Worm (Caenorhabditis elegans) whole organism, early embryonic: ENCODE measurements around the gene K08E4.3.

Source experiments
- ama-1 ChIP-seq: fragments of 150-350 bp; optimal IDR thresholded peaks from 2 replicates; lab custom pipeline; 2014
- ets-7 ChIP-seq: sonication (generic microtip); optimal IDR thresholded peaks from 2 replicates; lab custom pipeline; 2016; ENCODE audit warnings: missing genotype, missing genetic modification characterization, missing compliant biosample characterization
- flt-1 ChIP-seq: fragments of 200-800 bp; sonication (Bioruptor generic); IDR thresholded peaks from 2 replicates; pipeline ENCODE4 v1.3.6; 2022; ENCODE audit warnings: missing genetic modification characterization, missing compliant biosample characterization
- scrt-1 ChIP-seq: fragments of 200-800 bp; sonication (Bioruptor generic); IDR thresholded peaks from 2 replicates; pipeline ENCODE4 v1.3.6; 2022; ENCODE audit warnings: missing genetic modification characterization, missing compliant biosample characterization
- tbx-11 ChIP-seq: fragments of 200-800 bp; sonication (Bioruptor generic); IDR thresholded peaks from 2 replicates; pipeline ENCODE4 v1.3.6; 2022; ENCODE audit warnings: missing genetic modification characterization, missing compliant biosample characterization

- TF ChIP-seq scrt-1 (GFP tag; lab: Robert Waterston, UW) (no peak), ets-7 (no peak), flt-1 (GFP tag; lab: Robert Waterston, UW) (no peak), ama-1 (lab: Kevin White, UChicago) (no peak), tbx-11 (no peak)
These were observed 17.1 kb upstream of the K08E4.3 start for ce11 chrIV:12040431-12040830.
